Worm (Caenorhabditis elegans): ENCODE results near the gene K01B6.3.

The K01B6.3 gene

DNA sequence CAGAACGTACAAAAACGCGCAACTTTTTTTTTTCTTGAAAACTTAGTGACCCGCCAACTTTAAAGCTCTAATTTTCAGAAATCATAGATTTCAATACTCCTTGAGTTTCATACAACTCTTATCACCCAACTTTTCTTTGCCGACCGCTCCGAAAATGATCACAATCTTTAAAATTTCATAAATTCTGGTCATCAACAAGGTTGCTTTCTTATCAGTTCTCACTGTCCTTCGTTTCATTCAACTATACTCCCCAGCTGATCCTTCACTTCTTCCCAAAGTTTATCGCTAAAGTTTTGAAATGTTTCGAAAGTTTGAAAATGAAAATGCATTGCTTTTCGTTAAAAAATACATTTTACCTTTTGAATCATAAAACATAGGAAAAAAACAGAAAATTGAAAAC is 44.2 kb upstream of the K01B6.3 start (continued):
- no peak for TF ChIP-seq mes-2 (tag; optimal IDR thresholded peaks at IDR 0.05; ENCODE audit: poor library complexity, severe bottlenecking)
- TF ChIP-seq F26F4.8 (GFP tag; conservative IDR thresholded peaks at IDR 0.05), result no peak
- no peak for TF ChIP-seq hmg-1.1 (GFP tag; IDR thresholded peaks at IDR 0.05)
- TF ChIP-seq nhr-237 (tag; optimal IDR thresholded peaks at IDR 0.05), result no peak
- no peak for TF ChIP-seq nhr-48 (tag; optimal IDR thresholded peaks at IDR 0.05)
- TF ChIP-seq daf-16 (GFP tag; optimal IDR thresholded peaks at IDR 0.05), result no peak
- peak; percentile 85 for TF ChIP-seq daf-16 (tag; optimal IDR thresholded peaks at IDR 0.05)
- no peak for TF ChIP-seq duxl-1 (tag; optimal IDR thresholded peaks at IDR 0.05; ENCODE audit: poor library complexity)
- no peak for TF ChIP-seq dmd-9 (GFP tag; IDR thresholded peaks at IDR 0.05)
- TF ChIP-seq snpc-4 (tag; optimal IDR thresholded peaks at IDR 0.05), result no peak
- TF ChIP-seq cey-2 (tag; optimal IDR thresholded peaks at IDR 0.05; ENCODE audit: borderline replicate concordance, insufficient read depth), result no peak
- TF ChIP-seq tra-1 (GFP tag; IDR thresholded peaks at IDR 0.05), result no peak
- no peak for TF ChIP-seq F49E8.2 (tag; optimal IDR thresholded peaks at IDR 0.05; ENCODE audit: borderline replicate concordance)
- no peak for TF ChIP-seq F44E2.7 (GFP tag; IDR thresholded peaks at IDR 0.05)
- peak; percentile 68 for TF ChIP-seq dmd-6 (GFP tag; IDR thresholded peaks at IDR 0.05)
- TF ChIP-seq dve-1 (tag; optimal IDR thresholded peaks at IDR 0.05; ENCODE audit: insufficient read depth), result peak; percentile 58
- no peak for TF ChIP-seq daf-19 (GFP tag; conservative IDR thresholded peaks at IDR 0.05)
- TF ChIP-seq pha-4 (GFP tag; IDR thresholded peaks at IDR 0.05), result no peak
- TF ChIP-seq pha-4 (tag; optimal IDR thresholded peaks at IDR 0.05), result no peak

DNA sequence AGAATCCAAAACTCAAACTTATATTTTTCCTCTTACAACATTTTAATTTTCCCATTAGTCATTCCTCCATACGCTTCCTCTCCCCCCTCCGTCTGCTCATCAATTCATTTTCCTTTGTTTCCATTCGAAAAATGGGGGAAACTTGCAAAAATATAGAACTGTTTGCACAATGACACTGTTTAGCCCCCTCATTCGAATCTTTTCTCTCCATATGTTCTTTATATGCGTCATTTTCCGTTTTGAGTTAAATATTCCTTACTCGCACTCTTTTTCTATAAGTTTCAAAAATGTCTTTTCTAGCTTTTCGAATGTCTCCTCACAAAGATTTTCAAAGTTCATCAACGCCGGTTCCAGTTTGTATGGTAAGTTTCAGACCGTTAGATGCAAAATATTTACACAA is 43.1 kb upstream of the K01B6.3 start, which contains the start of gene M01A8.1:
Gene M01A8.1 (plus strand): TSS at position 301 of the 400 bp plus-strand sequence.
- TF ChIP-seq zag-1 (tag; optimal IDR thresholded peaks at IDR 0.05) (no peak), cey-2 (tag; optimal IDR thresholded peaks at IDR 0.05; ENCODE audit: borderline replicate concordance, insufficient read depth) (no peak), lir-3 (tag; optimal IDR thresholded peaks at IDR 0.05) (no peak), ces-1 (GFP tag; optimal IDR thresholded peaks at IDR 0.05) (no peak), F37D6.2 (tag; optimal IDR thresholded peaks at IDR 0.05) (no peak), F10B5.3 (tag; optimal IDR thresholded peaks at IDR 0.05) (no peak), R02D3.7 (tag; optimal IDR thresholded peaks at IDR 0.05) (no peak), zfp-2 (tag; optimal IDR thresholded peaks at IDR 0.05) (no peak), hlh-11 (tag; optimal IDR thresholded peaks at IDR 0.05) (no peak), dmd-9 (GFP tag; IDR thresholded peaks at IDR 0.05) (no peak), aly-2 (tag; optimal IDR thresholded peaks at IDR 0.05) (no peak), snpc-4 (tag; optimal IDR thresholded peaks at IDR 0.05) (no peak), lin-15B (tag; optimal IDR thresholded peaks at IDR 0.05) (no peak), mes-2 (tag; optimal IDR thresholded peaks at IDR 0.05; ENCODE audit: poor library complexity, severe bottlenecking) (no peak), arid-1 (GFP tag; conservative IDR thresholded peaks at IDR 0.05) (no peak), Y48G9A.11 (GFP tag; IDR thresholded peaks at IDR 0.05) (no peak)

- TF ChIP-seq daf-8 (GFP tag; IDR thresholded peaks at IDR 0.05), result no peak
- no peak for TF ChIP-seq ceh-44 (GFP tag; IDR thresholded peaks at IDR 0.05)
- TF ChIP-seq ceh-62 (tag; optimal IDR thresholded peaks at IDR 0.05), result no peak
- TF ChIP-seq dve-1 (tag; optimal IDR thresholded peaks at IDR 0.05; ENCODE audit: insufficient read depth), result peak; percentile 26
- TF ChIP-seq ces-1 (GFP tag; optimal IDR thresholded peaks at IDR 0.05), result no peak
- no peak for TF ChIP-seq mxl-2 (GFP tag; conservative IDR thresholded peaks at IDR 0.05)
- TF ChIP-seq fos-1 (tag; optimal IDR thresholded peaks at IDR 0.05), result no peak
- TF ChIP-seq spr-1 (tag; optimal IDR thresholded peaks at IDR 0.05), result no peak
- TF ChIP-seq hmg-1.1 (GFP tag; IDR thresholded peaks at IDR 0.05), result no peak
- TF ChIP-seq snpc-4 (tag; optimal IDR thresholded peaks at IDR 0.05), result no peak
- no peak for TF ChIP-seq nhr-42 (GFP tag; IDR thresholded peaks at IDR 0.05)
- no peak for TF ChIP-seq nhr-102 (tag; optimal IDR thresholded peaks at IDR 0.05)
- TF ChIP-seq lin-15B (tag; optimal IDR thresholded peaks at IDR 0.05), result no peak
- no peak for TF ChIP-seq daf-19 (GFP tag; conservative IDR thresholded peaks at IDR 0.05)
- peak; percentile 20 for TF ChIP-seq pqm-1 (tag; optimal IDR thresholded peaks at IDR 0.05)
- TF ChIP-seq nhr-48 (tag; optimal IDR thresholded peaks at IDR 0.05), result no peak
- no peak for TF ChIP-seq saeg-2 (GFP tag; IDR thresholded peaks at IDR 0.05)
- no peak for TF ChIP-seq madf-5 (GFP tag; IDR thresholded peaks at IDR 0.05)
- TF ChIP-seq mdt-29 (GFP tag; IDR thresholded peaks at IDR 0.05), result no peak
- TF ChIP-seq lin-13 (GFP tag; optimal IDR thresholded peaks at IDR 0.05), result no peak
- TF ChIP-seq fkh-10 (GFP tag; optimal IDR thresholded peaks at IDR 0.05), result no peak
- no peak for TF ChIP-seq lir-3 (tag; optimal IDR thresholded peaks at IDR 0.05)
- TF ChIP-seq ctbp-1 (GFP tag; IDR thresholded peaks at IDR 0.05), result no peak
- TF ChIP-seq D1046.2 (GFP tag; IDR thresholded peaks at IDR 0.05), result no peak
- TF ChIP-seq tag-97 (GFP tag; IDR thresholded peaks at IDR 0.05), result no peak
- TF ChIP-seq nhr-237 (tag; optimal IDR thresholded peaks at IDR 0.05), result no peak
Measured at ce11 chrIII:9258510-9258909, 41.5 kb upstream of the K01B6.3 start.
